Worm (Caenorhabditis elegans) whole organism, early embryonic: ENCODE measurements around the gene nasp-2.

Experiments used
- aly-1 ChIP-seq: sonication (generic microtip); optimal IDR thresholded peaks from 2 replicates; lab custom pipeline; 2016; ENCODE audit warnings: missing genetic modification characterization, missing compliant biosample characterization
- ama-1 ChIP-seq: fragments of 150-350 bp; optimal IDR thresholded peaks from 2 replicates; lab custom pipeline; 2014
- ets-7 ChIP-seq: sonication (generic microtip); optimal IDR thresholded peaks from 2 replicates; lab custom pipeline; 2016; ENCODE audit warnings: missing genotype, missing genetic modification characterization, missing compliant biosample characterization
- hmbx-1 ChIP-seq: sonication (generic microtip); optimal IDR thresholded peaks from 2 replicates; lab custom pipeline; 2016; ENCODE audit warnings: mild to moderate bottlenecking, missing genetic modification characterization, missing compliant biosample characterization
- scrt-1 ChIP-seq: fragments of 200-800 bp; sonication (Bioruptor generic); IDR thresholded peaks from 2 replicates; pipeline ENCODE4 v1.3.6; 2022; ENCODE audit warnings: missing genetic modification characterization, missing compliant biosample characterization
- sea-1 ChIP-seq: fragments of 200-800 bp; sonication (Bioruptor generic); conservative IDR thresholded peaks from 2 replicates; pipeline ENCODE4 v1.3.6; 2022; ENCODE audit warnings: missing genetic modification characterization, missing compliant biosample characterization
- tra-4 ChIP-seq: sonication (generic microtip); optimal IDR thresholded peaks from 2 replicates; lab custom pipeline; 2017; ENCODE audit warnings: missing genetic modification characterization, missing compliant biosample characterization

ce11 chrV:13350302-13350701, 38.2 kb upstream of the nasp-2 start:
- TF ChIP-seq hmbx-1 (tag; lab: Kevin White, UChicago) (no peak), aly-1 (tag; lab: Kevin White, UChicago) (no peak), sea-1 (GFP tag; lab: Robert Waterston, UW) (no peak), ets-7 (tag; lab: Kevin White, UChicago) (no peak), tra-4 (tag; lab: Kevin White, UChicago) (no peak), scrt-1 (GFP tag; lab: Robert Waterston, UW) (no peak), ama-1 (no peak)
